Worm (Caenorhabditis elegans) whole organism, early embryonic: ENCODE measurements around the gene C01G10.7.

Experiments
- B0310.2 ChIP-seq: sonication (generic microtip); optimal IDR thresholded peaks from 2 replicates; lab custom pipeline; 2016; ENCODE audit warnings: mild to moderate bottlenecking, missing genetic modification characterization, missing compliant biosample characterization
- F13C5.2 ChIP-seq: sonication (generic microtip); optimal IDR thresholded peaks from 2 replicates; lab custom pipeline; 2017; ENCODE audit warnings: mild to moderate bottlenecking, missing genetic modification characterization, inconsistent platforms, missing compliant biosample characterization
- aly-1 ChIP-seq: sonication (generic microtip); optimal IDR thresholded peaks from 2 replicates; lab custom pipeline; 2016; ENCODE audit warnings: missing genetic modification characterization, missing compliant biosample characterization
- ama-1 ChIP-seq: fragments of 150-350 bp; optimal IDR thresholded peaks from 2 replicates; lab custom pipeline; 2014
- ceh-13 ChIP-seq: fragments of 200-800 bp; sonication (Bioruptor generic); optimal IDR thresholded peaks from 2 replicates; lab custom pipeline; 2018; ENCODE audit warnings: mild to moderate bottlenecking, missing genetic modification characterization, missing compliant biosample characterization
- ceh-36 ChIP-seq: sonication (generic microtip); optimal IDR thresholded peaks from 2 replicates; lab custom pipeline; 2016; ENCODE audit warnings: missing genetic modification characterization, inconsistent platforms, missing compliant biosample characterization
- ets-7 ChIP-seq: sonication (generic microtip); optimal IDR thresholded peaks from 2 replicates; lab custom pipeline; 2016; ENCODE audit warnings: missing genotype, missing genetic modification characterization, missing compliant biosample characterization
- flt-1 ChIP-seq: fragments of 200-800 bp; sonication (Bioruptor generic); IDR thresholded peaks from 2 replicates; pipeline ENCODE4 v1.3.6; 2022; ENCODE audit warnings: missing genetic modification characterization, missing compliant biosample characterization
- hmbx-1 ChIP-seq: sonication (generic microtip); optimal IDR thresholded peaks from 2 replicates; lab custom pipeline; 2016; ENCODE audit warnings: mild to moderate bottlenecking, missing genetic modification characterization, missing compliant biosample characterization
- hmg-4 ChIP-seq: fragments of 200-800 bp; sonication (Bioruptor generic); optimal IDR thresholded peaks from 2 replicates; lab custom pipeline; 2018; ENCODE audit warnings: mild to moderate bottlenecking, missing genetic modification characterization, missing compliant biosample characterization
- hnd-1 ChIP-seq: sonication (generic microtip); optimal IDR thresholded peaks from 2 replicates; lab custom pipeline; 2016; ENCODE audit warnings: missing genetic modification characterization, missing compliant biosample characterization
- pes-1 ChIP-seq: fragments of 200-800 bp; sonication (Bioruptor generic); IDR thresholded peaks from 2 replicates; pipeline ENCODE4 v1.3.6; 2022; ENCODE audit warnings: missing genetic modification reagents, missing genetic modification characterization, missing compliant biosample characterization
- scrt-1 ChIP-seq: fragments of 200-800 bp; sonication (Bioruptor generic); IDR thresholded peaks from 2 replicates; pipeline ENCODE4 v1.3.6; 2022; ENCODE audit warnings: missing genetic modification characterization, missing compliant biosample characterization
- sea-1 ChIP-seq: fragments of 200-800 bp; sonication (Bioruptor generic); conservative IDR thresholded peaks from 2 replicates; pipeline ENCODE4 v1.3.6; 2022; ENCODE audit warnings: missing genetic modification characterization, missing compliant biosample characterization
- tbx-11 ChIP-seq: fragments of 200-800 bp; sonication (Bioruptor generic); IDR thresholded peaks from 2 replicates; pipeline ENCODE4 v1.3.6; 2022; ENCODE audit warnings: missing genetic modification characterization, missing compliant biosample characterization
- tbx-37 ChIP-seq: fragments of 200-800 bp; sonication (Bioruptor generic); conservative IDR thresholded peaks from 2 replicates; pipeline ENCODE4 v1.3.6; 2022; ENCODE audit warnings: missing genetic modification reagents, missing genetic modification characterization, missing compliant biosample characterization
- tra-4 ChIP-seq: sonication (generic microtip); optimal IDR thresholded peaks from 2 replicates; lab custom pipeline; 2017; ENCODE audit warnings: missing genetic modification characterization, missing compliant biosample characterization

The C01G10.7 gene

ce11 chrV:15065068-15065744 lies 20.3 kb upstream of the C01G10.7 start, which contains the start of gene C25D7.9:
Gene C25D7.9, plus strand, starts transcription at chrV:15065135.
- TF ChIP-seq tbx-11 (GFP tag; lab: Robert Waterston, UW) (no peak), scrt-1 (GFP tag; lab: Robert Waterston, UW) (no peak), hmg-4 (GFP tag; lab: Kevin White, UChicago) (peak; percentile 75), flt-1 (no peak), pes-1 (GFP tag; lab: Robert Waterston, UW) (no peak), F13C5.2 (tag; lab: Kevin White, UChicago) (peak; percentile 75)

ce11 chrV:15065837-15066348 lies 19.7 kb upstream of the C01G10.7 start, which contains the start of gene otub-1:
Gene otub-1, plus strand, starts transcription at chrV:15066298.
- TF ChIP-seq hnd-1 (no peak), pes-1 (GFP tag; lab: Robert Waterston, UW) (no peak)

ce11 chrV:15067165-15067564 lies 18.4 kb upstream of the C01G10.7 start, which contains the start of gene C25D7.10:
Gene C25D7.10, plus strand, starts transcription at chrV:15067465.
- TF ChIP-seq flt-1, result no peak

- no peak for TF ChIP-seq ama-1 (lab: Kevin White, UChicago)
- TF ChIP-seq B0310.2 (tag; lab: Kevin White, UChicago), result no peak
- TF ChIP-seq tra-4 (tag; lab: Kevin White, UChicago), result no peak
- no peak for TF ChIP-seq pes-1 (GFP tag; lab: Robert Waterston, UW)
- TF ChIP-seq hmg-4 (GFP tag; lab: Kevin White, UChicago), result no peak
- TF ChIP-seq flt-1, result no peak
- no peak for TF ChIP-seq tbx-11 (GFP tag; lab: Robert Waterston, UW)
- TF ChIP-seq tbx-37 (GFP tag; lab: Robert Waterston, UW), result no peak
- no peak for TF ChIP-seq ceh-36 (tag; lab: Kevin White, UChicago)
- TF ChIP-seq sea-1 (GFP tag; lab: Robert Waterston, UW), result no peak
- TF ChIP-seq hmbx-1 (tag; lab: Kevin White, UChicago), result no peak
- TF ChIP-seq aly-1 (tag; lab: Kevin White, UChicago), result no peak
- TF ChIP-seq F13C5.2 (tag; lab: Kevin White, UChicago), result no peak
- TF ChIP-seq scrt-1 (GFP tag; lab: Robert Waterston, UW), result no peak
These were observed 17.2 kb upstream of the C01G10.7 start, which contains the start of gene dnj-3 for ce11 chrV:15068378-15068777. Gene dnj-3, plus strand, starts transcription at chrV:15068678.

- TF ChIP-seq pes-1 (GFP tag; lab: Robert Waterston, UW) (no peak), tra-4 (tag; lab: Kevin White, UChicago) (no peak), scrt-1 (GFP tag; lab: Robert Waterston, UW) (no peak), flt-1 (no peak), ceh-13 (GFP tag; lab: Kevin White, UChicago) (no peak), aly-1 (tag; lab: Kevin White, UChicago) (no peak), ceh-36 (tag; lab: Kevin White, UChicago) (no peak), hmbx-1 (tag; lab: Kevin White, UChicago) (no peak), sea-1 (GFP tag; lab: Robert Waterston, UW) (no peak), tbx-11 (GFP tag; lab: Robert Waterston, UW) (no peak), ama-1 (lab: Kevin White, UChicago) (no peak), F13C5.2 (tag; lab: Kevin White, UChicago) (no peak), ets-7 (tag; lab: Kevin White, UChicago) (no peak), B0310.2 (tag; lab: Kevin White, UChicago) (no peak), hnd-1 (no peak), tbx-37 (GFP tag; lab: Robert Waterston, UW) (no peak)
These were observed 16.0 kb upstream of the C01G10.7 start for ce11 chrV:15069435-15069985.

ce11 chrV:15071015-15071810 lies 14.3 kb upstream of the C01G10.7 start, which contains the start of gene unc-76:
Gene unc-76, plus strand, starts transcription at chrV:15071760.
- no peak for TF ChIP-seq sea-1 (GFP tag; lab: Robert Waterston, UW)
- peak; percentile 14 for TF ChIP-seq aly-1 (tag; lab: Kevin White, UChicago)
- TF ChIP-seq hmg-4 (GFP tag; lab: Kevin White, UChicago), result peak; percentile 53
- TF ChIP-seq scrt-1 (GFP tag; lab: Robert Waterston, UW), result no peak

- TF ChIP-seq tbx-11 (GFP tag; lab: Robert Waterston, UW) (0 out of 2 replicates have a peak, but pooled peaks have one; percentile 24), ceh-13 (GFP tag; lab: Kevin White, UChicago) (no peak), hnd-1 (no peak)
These were observed 12.8 kb upstream of the C01G10.7 start for ce11 chrV:15072738-15073137.
